Worm (Caenorhabditis elegans) whole organism, L1 larva: Measurements from ENCODE around the gene srbc-8.

Source experiments
- C34B4.2 ChIP-seq: sonication (generic microtip); optimal IDR thresholded peaks from 2 replicates; lab custom pipeline; 2017; ENCODE audit warnings: mild to moderate bottlenecking, missing genetic modification characterization, missing compliant biosample characterization
- aha-1 ChIP-seq: fragments of 150-350 bp; optimal IDR thresholded peaks from 2 replicates; lab custom pipeline; 2014; ENCODE audit warnings: missing biosample characterization, missing genetic modification characterization
- aly-2 ChIP-seq: fragments of 150-350 bp; optimal IDR thresholded peaks from 2 replicates; lab custom pipeline; 2014; ENCODE audit warnings: missing biosample characterization, missing genetic modification characterization
- ama-1 ChIP-seq: fragments of 150-350 bp; optimal IDR thresholded peaks from 2 replicates; lab custom pipeline; 2014
- ceh-88 ChIP-seq: fragments of 200-800 bp; sonication (Bioruptor generic); IDR thresholded peaks from 2 replicates; pipeline ENCODE4 v1.3.6; 2022; ENCODE audit warnings: missing genetic modification characterization, missing compliant biosample characterization
- ceh-90 ChIP-seq: sonication (generic microtip); optimal IDR thresholded peaks from 2 replicates; lab custom pipeline; 2016; ENCODE audit warnings: missing genetic modification characterization, missing compliant biosample characterization
- ces-1 ChIP-seq: fragments of 150-350 bp; optimal IDR thresholded peaks from 2 replicates; lab custom pipeline; 2014; ENCODE audit warnings: missing biosample characterization, missing genetic modification reagents, missing genetic modification characterization
- dsc-1 ChIP-seq: sonication (generic microtip); optimal IDR thresholded peaks from 2 replicates; lab custom pipeline; 2016; ENCODE audit warnings: mild to moderate bottlenecking, missing genetic modification characterization, missing compliant biosample characterization
- efl-3 ChIP-seq: fragments of 200-800 bp; sonication (Bioruptor generic); optimal IDR thresholded peaks from 2 replicates; lab custom pipeline; 2018; ENCODE audit warnings: mild to moderate bottlenecking, missing genetic modification characterization, missing compliant biosample characterization
- fkh-4 ChIP-seq: sonication (generic microtip); optimal IDR thresholded peaks from 2 replicates; lab custom pipeline; 2016; ENCODE audit warnings: missing compliant biosample characterization, missing genetic modification characterization, borderline replicate concordance
- fos-1 ChIP-seq: fragments of 150-350 bp; optimal IDR thresholded peaks from 2 replicates; lab custom pipeline; 2014; ENCODE audit warnings: missing biosample characterization, missing genetic modification characterization
- hlh-4 ChIP-seq: sonication (generic microtip); optimal IDR thresholded peaks from 2 replicates; lab custom pipeline; 2016; ENCODE audit warnings: mild to moderate bottlenecking, missing genetic modification characterization, missing compliant biosample characterization
- jun-1 ChIP-seq: fragments of 150-350 bp; optimal IDR thresholded peaks from 2 replicates; lab custom pipeline; 2014; ENCODE audit warnings: missing biosample characterization, missing genetic modification reagents, missing genetic modification characterization
- lin-13 ChIP-seq: fragments of 150-350 bp; optimal IDR thresholded peaks from 2 replicates; lab custom pipeline; 2014; ENCODE audit warnings: missing biosample characterization, missing genetic modification reagents, missing genetic modification characterization
- lir-3 ChIP-seq: sonication (generic microtip); optimal IDR thresholded peaks from 2 replicates; lab custom pipeline; 2016; ENCODE audit warnings: mild to moderate bottlenecking, missing genetic modification characterization, moderate library complexity, missing compliant biosample characterization; ENCODE audit not compliant: poor library complexity
- lsy-2 ChIP-seq, 2 experiments: fragments of 150-350 bp; optimal IDR thresholded peaks; 2 replicates each; lab custom pipeline; 2014; ENCODE audit warnings: missing biosample characterization in 2 of 2, missing genetic modification characterization in 2 of 2
- mdl-1 ChIP-seq, 2 experiments: fragments of 150-350 bp; optimal IDR thresholded peaks; 2 replicates each; lab custom pipeline; 2014 to 2017; ENCODE audit warnings: missing biosample characterization in 2 of 2, missing genetic modification characterization in 2 of 2, inconsistent platforms in 1 of 2
- mef-2 ChIP-seq: fragments of 150-350 bp; optimal IDR thresholded peaks from 2 replicates; lab custom pipeline; 2014; ENCODE audit warnings: missing biosample characterization, missing genetic modification characterization
- mep-1 ChIP-seq: fragments of 150-350 bp; optimal IDR thresholded peaks from 2 replicates; lab custom pipeline; 2014; ENCODE audit warnings: missing biosample characterization, missing genetic modification characterization
- nhr-12 ChIP-seq: sonication (generic microtip); optimal IDR thresholded peaks from 2 replicates; lab custom pipeline; 2017; ENCODE audit warnings: missing biosample characterization, missing genetic modification characterization
- nhr-19 ChIP-seq: fragments of 200-800 bp; sonication (Bioruptor generic); conservative IDR thresholded peaks from 2 replicates; pipeline ENCODE4 v1.3.6; 2022; ENCODE audit warnings: missing genetic modification characterization, missing compliant biosample characterization
- nhr-20 ChIP-seq: sonication (generic microtip); optimal IDR thresholded peaks from 2 replicates; lab custom pipeline; 2016; ENCODE audit warnings: mild to moderate bottlenecking, missing genetic modification characterization, missing compliant biosample characterization
- nhr-47 ChIP-seq: sonication (generic microtip); optimal IDR thresholded peaks from 2 replicates; lab custom pipeline; 2016; ENCODE audit warnings: mild to moderate bottlenecking, missing genetic modification characterization, moderate library complexity, missing compliant biosample characterization
- nhr-71 ChIP-seq: sonication (generic microtip); optimal IDR thresholded peaks from 2 replicates; lab custom pipeline; 2016; ENCODE audit warnings: mild to moderate bottlenecking, missing genetic modification characterization, moderate library complexity, missing compliant biosample characterization
- nhr-77 ChIP-seq: fragments of 150-350 bp; optimal IDR thresholded peaks from 2 replicates; lab custom pipeline; 2014; ENCODE audit warnings: missing biosample characterization, missing genetic modification characterization
- skn-1 ChIP-seq: fragments of 150-350 bp; optimal IDR thresholded peaks from 2 replicates; lab custom pipeline; 2014; ENCODE audit warnings: missing biosample characterization, missing genetic modification characterization
- snpc-4 ChIP-seq: fragments of 150-350 bp; optimal IDR thresholded peaks from 2 replicates; lab custom pipeline; 2014; ENCODE audit warnings: missing biosample characterization, missing genetic modification characterization
- sox-4 ChIP-seq: sonication (generic microtip); optimal IDR thresholded peaks from 2 replicates; lab custom pipeline; 2016; ENCODE audit warnings: missing genetic modification characterization, missing compliant biosample characterization
- swsn-7 ChIP-seq: sonication (generic microtip); optimal IDR thresholded peaks from 2 replicates; lab custom pipeline; 2016; ENCODE audit warnings: missing genetic modification characterization, missing compliant biosample characterization
- tbx-2 ChIP-seq: sonication (generic microtip); optimal IDR thresholded peaks from 2 replicates; lab custom pipeline; 2016; ENCODE audit warnings: missing genetic modification characterization, missing compliant biosample characterization
- unc-30 ChIP-seq: sonication (generic microtip); optimal IDR thresholded peaks from 2 replicates; lab custom pipeline; 2017; ENCODE audit warnings: missing biosample characterization, missing genetic modification characterization
- unc-86 ChIP-seq: sonication (generic microtip); optimal IDR thresholded peaks from 2 replicates; lab custom pipeline; 2016; ENCODE audit warnings: missing genetic modification characterization, missing compliant biosample characterization
- vab-15 ChIP-seq: sonication (generic microtip); optimal IDR thresholded peaks from 2 replicates; lab custom pipeline; 2017; ENCODE audit warnings: missing genotype, mild to moderate bottlenecking, missing genetic modification characterization, missing compliant biosample characterization
- zip-4 ChIP-seq: fragments of 200-800 bp; sonication (Bioruptor generic); optimal IDR thresholded peaks from 2 replicates; lab custom pipeline; 2018; ENCODE audit warnings: mild to moderate bottlenecking, missing genetic modification characterization, moderate library complexity, missing compliant biosample characterization
- ztf-11 ChIP-seq, 2 experiments: sonication (generic microtip); optimal IDR thresholded peaks; 2 replicates each; lab custom pipeline; 2016 to 2017; ENCODE audit warnings: missing genetic modification characterization in 2 of 2, missing biosample characterization in 1 of 2, missing compliant biosample characterization in 1 of 2

Gene srbc-8

ce11 chrV:7434805-7435363 is 50.0 kb downstream of the srbc-8 start (continued):
- TF ChIP-seq aly-2 (no peak), nhr-19 (peak; percentile 98), vab-15 (no peak), sox-4 (tag; lab: Kevin White, UChicago) (no peak), jun-1 (tag; lab: Kevin White, UChicago) (no peak), snpc-4 (peak; percentile 21), aha-1 (no peak), ztf-11 (tag; optimal IDR thresholded peaks at IDR 0.05; lab: Kevin White, UChicago) (no peak), hlh-4 (tag; lab: Kevin White, UChicago) (no peak), lin-13 (GFP tag; lab: Kevin White, UChicago) (no peak), nhr-12 (tag; lab: Kevin White, UChicago) (no peak), zip-4 (GFP tag; lab: Kevin White, UChicago) (no peak), lir-3 (tag; lab: Kevin White, UChicago) (peak; percentile 34), nhr-20 (peak; percentile 78), mdl-1 (tag; optimal IDR thresholded peaks at IDR 0.05; lab: Kevin White, UChicago) (peak in 1 of 2 experiments; percentile 89), ces-1 (GFP tag; lab: Kevin White, UChicago) (no peak), mep-1 (tag; lab: Kevin White, UChicago) (peak; percentile 60), nhr-47 (peak; percentile 55), dsc-1 (peak; percentile 47), nhr-71 (tag; lab: Kevin White, UChicago) (peak; percentile 92), swsn-7 (tag; lab: Kevin White, UChicago) (peak; percentile 63), unc-86 (tag; lab: Kevin White, UChicago) (peak; percentile 25), ama-1 (lab: Kevin White, UChicago) (no peak), ceh-90 (tag; lab: Kevin White, UChicago) (no peak), tbx-2 (peak; percentile 69), C34B4.2 (tag; lab: Kevin White, UChicago) (no peak), nhr-77 (tag; lab: Kevin White, UChicago) (no peak), fkh-4 (no peak), fos-1 (tag; lab: Kevin White, UChicago) (no peak), efl-3 (no peak), lsy-2 (tag; optimal IDR thresholded peaks at IDR 0.05; lab: Kevin White, UChicago) (peak; percentile 55 to 58), mef-2 (tag; lab: Kevin White, UChicago) (peak; percentile 0), skn-1 (tag; lab: Kevin White, UChicago) (peak; percentile 39), unc-30 (tag; lab: Kevin White, UChicago) (no peak), ceh-88 (GFP tag; lab: Robert Waterston, UW) (no peak)
